Worm (Caenorhabditis elegans) whole organism, L2 larva: Measurements from ENCODE around the gene C06C6.8.

Experiments used
- C34F6.9 ChIP-seq: fragments of 150-350 bp; optimal IDR thresholded peaks from 2 replicates; lab custom pipeline; 2014; ENCODE audit warnings: missing biosample characterization, missing genetic modification characterization
- R02D3.7 ChIP-seq: fragments of 150-350 bp; optimal IDR thresholded peaks from 2 replicates; lab custom pipeline; 2014; ENCODE audit warnings: missing biosample characterization, missing genetic modification characterization
- Y55F3AM.14 ChIP-seq: fragments of 200-800 bp; sonication (Bioruptor generic); optimal IDR thresholded peaks from 2 replicates; lab custom pipeline; 2018; ENCODE audit warnings: mild to moderate bottlenecking, missing genetic modification characterization, missing compliant biosample characterization
- ZK546.5 ChIP-seq: sonication (generic microtip); optimal IDR thresholded peaks from 2 replicates; lab custom pipeline; 2017; ENCODE audit warnings: missing biosample characterization, missing genetic modification characterization
- aly-2 ChIP-seq: fragments of 150-350 bp; optimal IDR thresholded peaks from 2 replicates; lab custom pipeline; 2014; ENCODE audit warnings: missing biosample characterization, missing genetic modification characterization
- ceh-82 ChIP-seq: fragments of 150-350 bp; optimal IDR thresholded peaks from 2 replicates; lab custom pipeline; 2014; ENCODE audit warnings: missing biosample characterization, missing genetic modification characterization
- dmd-4 ChIP-seq: sonication (generic microtip); optimal IDR thresholded peaks from 2 replicates; lab custom pipeline; 2017; ENCODE audit warnings: missing biosample characterization, missing genetic modification characterization
- elt-1 ChIP-seq: fragments of 150-350 bp; optimal IDR thresholded peaks from 2 replicates; lab custom pipeline; 2014; ENCODE audit warnings: missing biosample characterization, missing genetic modification characterization
- fos-1 ChIP-seq: fragments of 150-350 bp; optimal IDR thresholded peaks from 2 replicates; lab custom pipeline; 2014; ENCODE audit warnings: missing biosample characterization, missing genetic modification characterization
- gmeb-1 ChIP-seq: fragments of 150-350 bp; optimal IDR thresholded peaks from 2 replicates; lab custom pipeline; 2014; ENCODE audit warnings: missing biosample characterization, missing genetic modification characterization
- lin-11 ChIP-seq: fragments of 150-350 bp; sonication (generic microtip); optimal IDR thresholded peaks from 2 replicates; lab custom pipeline; 2014; ENCODE audit warnings: missing biosample characterization, missing genetic modification characterization, inconsistent platforms, mixed read lengths
- lin-13 ChIP-seq: fragments of 150-350 bp; optimal IDR thresholded peaks from 2 replicates; lab custom pipeline; 2014; ENCODE audit warnings: missing biosample characterization, missing genetic modification reagents, missing genetic modification characterization
- lin-39 ChIP-seq: fragments of 150-350 bp; optimal IDR thresholded peaks from 2 replicates; lab custom pipeline; 2014; ENCODE audit warnings: missing biosample characterization, missing genetic modification reagents, missing genetic modification characterization
- mab-5 ChIP-seq: fragments of 150-350 bp; optimal IDR thresholded peaks from 2 replicates; lab custom pipeline; 2014; ENCODE audit warnings: missing biosample characterization, missing genetic modification characterization
- mbf-1 ChIP-seq: sonication (generic microtip); optimal IDR thresholded peaks from 2 replicates; lab custom pipeline; 2017; ENCODE audit warnings: missing biosample characterization, missing genetic modification characterization
- mdl-1 ChIP-seq, 2 experiments: fragments of 150-350 bp in 1 of 2; sonication (generic microtip) in 1 of 2; optimal IDR thresholded peaks; 2 replicates each; lab custom pipeline; 2017; ENCODE audit warnings: missing biosample characterization in 2 of 2, missing genetic modification characterization in 2 of 2
- nhr-10 ChIP-seq: sonication (generic microtip); optimal IDR thresholded peaks from 2 replicates; lab custom pipeline; 2017; ENCODE audit warnings: missing biosample characterization, missing genetic modification characterization
- nhr-11 ChIP-seq: fragments of 150-350 bp; optimal IDR thresholded peaks from 2 replicates; lab custom pipeline; 2014; ENCODE audit warnings: missing biosample characterization, missing genetic modification characterization
- nhr-12 ChIP-seq: fragments of 150-350 bp; optimal IDR thresholded peaks from 2 replicates; lab custom pipeline; 2014; ENCODE audit warnings: missing biosample characterization, missing genetic modification characterization
- nhr-129 ChIP-seq: fragments of 150-350 bp; optimal IDR thresholded peaks from 2 replicates; lab custom pipeline; 2014; ENCODE audit warnings: missing biosample characterization, missing genetic modification characterization
- nhr-21 ChIP-seq: fragments of 150-350 bp; optimal IDR thresholded peaks from 2 replicates; lab custom pipeline; 2014; ENCODE audit warnings: missing biosample characterization, missing genetic modification characterization
- nhr-23 ChIP-seq: fragments of 150-350 bp; optimal IDR thresholded peaks from 2 replicates; lab custom pipeline; 2014; ENCODE audit warnings: missing biosample characterization, missing genetic modification reagents, missing genetic modification characterization
- nhr-25 ChIP-seq: fragments of 150-350 bp; sonication (generic microtip); optimal IDR thresholded peaks from 3 replicates; lab custom pipeline; 2014; ENCODE audit warnings: missing biosample characterization, missing genetic modification characterization
- nhr-6 ChIP-seq: fragments of 150-350 bp; optimal IDR thresholded peaks from 2 replicates; lab custom pipeline; 2014; ENCODE audit warnings: missing biosample characterization, missing genetic modification characterization
- nhr-77 ChIP-seq: fragments of 150-350 bp; optimal IDR thresholded peaks from 2 replicates; lab custom pipeline; 2014; ENCODE audit warnings: missing biosample characterization, missing genetic modification characterization
- peb-1 ChIP-seq: fragments of 150-350 bp; optimal IDR thresholded peaks from 2 replicates; lab custom pipeline; 2014; ENCODE audit warnings: missing biosample characterization, missing genetic modification characterization
- sem-4 ChIP-seq: fragments of 150-350 bp; optimal IDR thresholded peaks from 2 replicates; lab custom pipeline; 2014; ENCODE audit warnings: missing biosample characterization, missing genetic modification reagents, missing genetic modification characterization
- skn-1 ChIP-seq: sonication (generic microtip); optimal IDR thresholded peaks from 2 replicates; lab custom pipeline; 2017; ENCODE audit warnings: missing biosample characterization, missing genetic modification characterization
- sma-3 ChIP-seq: sonication (generic microtip); optimal IDR thresholded peaks from 2 replicates; lab custom pipeline; 2016; ENCODE audit warnings: missing genetic modification reagents, missing genetic modification characterization, missing compliant biosample characterization
- sma-9 ChIP-seq, 2 experiments: fragments of 150-350 bp in 1 of 2; sonication (generic microtip) in 1 of 2; optimal IDR thresholded peaks; 2 replicates each; lab custom pipeline; 2014 to 2016; ENCODE audit warnings: missing genetic modification characterization in 2 of 2, mild to moderate bottlenecking in 1 of 2, missing biosample characterization in 1 of 2, missing compliant biosample characterization in 1 of 2, missing genetic modification reagents in 1 of 2, moderate library complexity in 1 of 2
- snpc-4 ChIP-seq: fragments of 150-350 bp; optimal IDR thresholded peaks from 2 replicates; lab custom pipeline; 2014; ENCODE audit warnings: missing biosample characterization, missing genetic modification characterization
- unc-39 ChIP-seq: fragments of 150-350 bp; optimal IDR thresholded peaks from 2 replicates; lab custom pipeline; 2014; ENCODE audit warnings: missing biosample characterization, missing genetic modification characterization
- zag-1 ChIP-seq: fragments of 150-350 bp; optimal IDR thresholded peaks from 2 replicates; lab custom pipeline; 2014; ENCODE audit warnings: missing biosample characterization, missing genetic modification characterization
- ztf-11 ChIP-seq: sonication (generic microtip); optimal IDR thresholded peaks from 2 replicates; lab custom pipeline; 2017; ENCODE audit warnings: missing biosample characterization, missing genetic modification characterization
- ztf-4 ChIP-seq: fragments of 150-350 bp; optimal IDR thresholded peaks from 2 replicates; lab custom pipeline; 2014; ENCODE audit warnings: missing biosample characterization, missing genetic modification characterization

The C06C6.8 gene

DNA sequence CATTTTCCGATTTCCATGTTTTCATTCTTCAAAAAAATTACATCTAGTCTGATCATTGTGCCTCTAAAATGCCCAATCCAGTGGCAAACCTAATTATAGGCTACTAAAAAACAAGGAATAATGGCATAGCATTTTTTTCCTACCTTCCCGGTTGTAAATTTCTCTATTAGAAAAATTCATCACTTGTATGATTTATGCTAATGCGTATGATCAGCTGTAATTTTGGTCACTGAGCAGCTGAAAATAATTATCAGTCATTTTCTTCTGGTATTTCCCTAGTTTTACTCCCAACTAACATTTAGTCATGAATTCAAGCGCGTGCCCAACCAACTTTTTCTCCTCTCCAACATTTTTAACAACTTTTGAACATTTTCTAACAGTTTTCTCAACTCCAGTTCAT, 41.4 kb upstream of the C06C6.8 start, which contains the start of gene srh-186:
TSS of gene srh-186 (plus strand) at position 301 of the 400 bp plus-strand sequence.
- TF ChIP-seq nhr-10: no peak
- no peak for TF ChIP-seq aly-2 (tag; lab: Kevin White, UChicago)
- TF ChIP-seq nhr-12 (tag; lab: Kevin White, UChicago): no peak
- TF ChIP-seq elt-1 (tag; lab: Kevin White, UChicago): no peak
- TF ChIP-seq nhr-21 (tag; lab: Kevin White, UChicago): no peak
- no peak for TF ChIP-seq Y55F3AM.14 (GFP tag; lab: Kevin White, UChicago)
- no peak for TF ChIP-seq gmeb-1 (tag; lab: Kevin White, UChicago)
- no peak for TF ChIP-seq nhr-77

DNA sequence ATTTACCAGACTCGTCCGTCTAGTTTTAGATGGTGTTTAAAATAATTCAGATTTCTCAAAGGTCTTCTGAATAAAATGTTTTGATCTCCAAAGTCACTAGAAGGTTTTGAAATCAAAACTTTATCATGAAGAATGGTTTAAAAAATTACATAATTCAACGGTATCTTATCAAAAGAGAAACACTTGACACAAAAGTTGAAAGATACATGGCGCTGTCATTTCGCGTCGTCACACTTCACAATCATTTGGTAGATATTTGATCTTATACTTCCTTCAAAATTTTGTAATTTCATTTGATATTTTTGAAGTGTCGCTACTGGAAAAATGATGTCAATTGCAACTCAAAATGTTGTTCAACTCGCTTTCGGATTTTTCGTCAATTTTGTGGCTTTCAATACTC, 39.8 kb upstream of the C06C6.8 start, which contains the start of gene F36G9.3:
TSS of gene F36G9.3 (plus strand) at position 301 of the 400 bp plus-strand sequence.
- TF ChIP-seq mab-5 (tag; lab: Kevin White, UChicago): no peak
- no peak for TF ChIP-seq dmd-4 (tag; lab: Kevin White, UChicago)
- no peak for TF ChIP-seq ceh-82
- TF ChIP-seq nhr-25 (tag; lab: Kevin White, UChicago): no peak
- no peak for TF ChIP-seq ztf-4
- no peak for TF ChIP-seq lin-13 (GFP tag; lab: Kevin White, UChicago)
- TF ChIP-seq nhr-11: no peak
- no peak for TF ChIP-seq zag-1 (tag; lab: Kevin White, UChicago)
- TF ChIP-seq sma-3: no peak
- no peak for TF ChIP-seq ZK546.5 (tag; lab: Kevin White, UChicago)
- no peak for TF ChIP-seq sem-4 (tag; lab: Kevin White, UChicago)
- TF ChIP-seq nhr-10: no peak
- no peak for TF ChIP-seq lin-39 (tag; lab: Kevin White, UChicago)
- TF ChIP-seq mbf-1: no peak
- no peak for TF ChIP-seq snpc-4
- no peak for TF ChIP-seq nhr-129 (tag; lab: Kevin White, UChicago)

ce11 chrV:15959456-15959855, 37.5 kb upstream of the C06C6.8 start:
- TF ChIP-seq nhr-129 (tag; lab: Kevin White, UChicago) (no peak), sma-9 (GFP tag; optimal IDR thresholded peaks at IDR 0.05; lab: Kevin White, UChicago) (peak; percentile 43), sma-9 (tag; optimal IDR thresholded peaks at IDR 0.05; lab: Kevin White, UChicago) (no peak), C34F6.9 (tag; lab: Kevin White, UChicago) (peak; percentile 18)

DNA sequence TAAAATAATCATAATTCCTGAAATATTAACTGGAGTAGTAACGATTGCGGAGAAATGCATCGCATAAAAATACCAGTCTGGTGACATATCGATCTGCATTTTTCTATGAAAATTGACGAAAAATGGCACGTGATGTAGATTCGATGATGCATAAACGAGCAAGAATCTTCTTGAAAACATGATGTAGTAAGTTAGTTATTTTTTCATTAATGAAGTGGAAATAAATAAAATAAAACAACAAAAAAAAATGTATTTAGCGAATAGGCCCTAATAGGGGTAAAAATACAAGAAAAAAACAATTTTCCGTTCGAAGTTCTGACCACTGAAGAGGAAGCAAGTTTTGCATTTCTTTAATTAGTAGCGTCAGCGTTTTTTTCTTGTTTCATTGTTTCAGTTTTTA, 31.8 kb upstream of the C06C6.8 start, which contains the start of gene sri-2:
TSS of gene sri-2 (minus strand) at position 101 of the 400 bp plus-strand sequence.
- TF ChIP-seq skn-1 (no peak), nhr-23 (tag; lab: Kevin White, UChicago) (no peak), Y55F3AM.14 (GFP tag; lab: Kevin White, UChicago) (no peak)

- TF ChIP-seq nhr-11 (no peak), aly-2 (tag; lab: Kevin White, UChicago) (no peak), sem-4 (tag; lab: Kevin White, UChicago) (no peak), ceh-82 (no peak), R02D3.7 (tag; lab: Kevin White, UChicago) (no peak), mdl-1 (tag; optimal IDR thresholded peaks at IDR 0.05; lab: Kevin White, UChicago) (no peak), zag-1 (tag; lab: Kevin White, UChicago) (no peak), fos-1 (tag; lab: Kevin White, UChicago) (no peak), unc-39 (tag; lab: Kevin White, UChicago) (no peak), nhr-21 (tag; lab: Kevin White, UChicago) (no peak), mbf-1 (no peak), nhr-6 (tag; lab: Kevin White, UChicago) (no peak), lin-13 (GFP tag; lab: Kevin White, UChicago) (no peak), peb-1 (no peak), ztf-11 (tag; lab: Kevin White, UChicago) (no peak), elt-1 (tag; lab: Kevin White, UChicago) (no peak), snpc-4 (no peak), nhr-12 (tag; lab: Kevin White, UChicago) (no peak), lin-11 (tag; lab: Kevin White, UChicago) (no peak)
These were observed 29.4 kb upstream of the C06C6.8 start, which contains the start of gene sri-1 for ce11 chrV:15967542-15967941. TSS of gene sri-1 (minus strand) at chrV:15967642.
